Worm (Caenorhabditis elegans): ENCODE data around the gene nhr-119.
A peak's percentile ranks its signal among the peaks of the same experiment; 100 is the strongest.

Gene nhr-119

ce11 chrII:2762108-2762507 lies 38.3 kb downstream of the nhr-119 start, which contains the start of gene fbxb-106:
fbxb-106 (plus strand) TSS chrII:2762408.
- no peak for TF ChIP-seq pha-4 (tag; optimal IDR thresholded peaks at IDR 0.05)
- TF ChIP-seq ceh-43 (GFP tag; optimal IDR thresholded peaks at IDR 0.05) = no peak
- no peak for TF ChIP-seq ceh-83 (GFP tag; optimal IDR thresholded peaks at IDR 0.05)
- no peak for TF ChIP-seq nhr-12 (tag; optimal IDR thresholded peaks at IDR 0.05)
- TF ChIP-seq sem-2 (GFP tag; optimal IDR thresholded peaks at IDR 0.05) = no peak
- TF ChIP-seq snpc-4 (tag; optimal IDR thresholded peaks at IDR 0.05) = no peak

DNA sequence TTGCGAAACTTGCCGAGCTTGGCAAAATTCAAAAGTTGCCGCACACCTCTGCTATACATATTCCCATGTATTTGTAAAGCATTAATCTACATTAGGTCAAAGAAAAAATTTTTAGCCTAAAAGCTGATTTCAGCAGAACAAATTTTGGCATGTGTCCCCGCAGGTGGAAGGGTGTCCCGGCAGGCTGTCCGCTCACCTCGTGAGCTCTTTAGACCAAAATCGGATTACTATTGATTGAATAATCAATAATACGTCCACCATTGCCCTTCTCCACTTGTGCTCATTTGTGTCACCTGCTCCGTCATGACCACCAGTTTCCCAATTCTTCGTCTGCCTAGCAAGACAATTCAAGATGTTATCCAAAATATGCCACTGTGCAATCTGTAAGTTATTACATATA lies 41.9 kb downstream of the nhr-119 start, which contains the start of gene fbxb-107:
TSS of gene fbxb-107 (plus strand) at position 297 of the 400 bp plus-strand sequence.
- TF ChIP-seq mep-1 (tag; optimal IDR thresholded peaks at IDR 0.05) (no peak), ceh-39 (tag; optimal IDR thresholded peaks at IDR 0.05) (peak; percentile 99)

DNA sequence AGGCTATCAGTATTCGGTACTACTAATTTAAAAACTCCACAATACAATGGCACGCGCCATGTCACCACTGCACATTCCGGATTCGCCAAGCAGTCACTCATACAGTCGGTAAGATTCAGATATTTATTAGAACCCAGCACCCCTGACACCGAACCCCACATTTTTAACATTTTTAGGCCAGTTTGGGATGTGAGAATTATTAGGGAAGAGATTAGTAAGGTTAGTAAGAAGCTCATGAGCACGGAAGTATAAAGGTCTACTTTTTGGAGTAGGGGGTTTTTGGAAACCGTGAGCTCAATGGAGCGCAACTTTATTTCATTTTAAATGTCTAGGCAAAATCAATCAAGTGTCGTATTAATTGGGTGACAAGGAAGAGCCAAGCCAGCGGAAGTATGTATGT lies 42.4 kb downstream of the nhr-119 start, which contains the start of gene F29A7.8:
TSS of gene F29A7.8 (minus strand) at position 101 of the 400 bp plus-strand sequence.
- no peak for TF ChIP-seq nhr-28 (tag; optimal IDR thresholded peaks at IDR 0.05)
- no peak for TF ChIP-seq sem-2 (GFP tag; optimal IDR thresholded peaks at IDR 0.05)
- TF ChIP-seq drap-1 (GFP tag; optimal IDR thresholded peaks at IDR 0.05) = no peak
- TF ChIP-seq ces-1 (GFP tag; optimal IDR thresholded peaks at IDR 0.05) = no peak
- no peak for TF ChIP-seq ham-2 (GFP tag; optimal IDR thresholded peaks at IDR 0.05)
- TF ChIP-seq sptf-1 (tag; optimal IDR thresholded peaks at IDR 0.05) = no peak
- TF ChIP-seq lsy-2 (tag; optimal IDR thresholded peaks at IDR 0.05) = no peak
- no peak for TF ChIP-seq ceh-83 (GFP tag; optimal IDR thresholded peaks at IDR 0.05)
- no peak for TF ChIP-seq lin-32 (GFP tag; optimal IDR thresholded peaks at IDR 0.05)

- no peak for TF ChIP-seq unc-62 (GFP tag; optimal IDR thresholded peaks at IDR 0.05)
- no peak for TF ChIP-seq lin-13 (tag; optimal IDR thresholded peaks at IDR 0.05)
- TF ChIP-seq mab-5 (tag; optimal IDR thresholded peaks at IDR 0.05) = no peak
- no peak for TF ChIP-seq nhr-12 (tag; optimal IDR thresholded peaks at IDR 0.05)
- TF ChIP-seq flh-1 (GFP tag; optimal IDR thresholded peaks at IDR 0.05) = no peak
- TF ChIP-seq nhr-2 (tag; optimal IDR thresholded peaks at IDR 0.05) = no peak
- TF ChIP-seq ceh-39 (tag; optimal IDR thresholded peaks at IDR 0.05) = no peak
- TF ChIP-seq lsy-2 (tag; optimal IDR thresholded peaks at IDR 0.05) = no peak
- no peak for TF ChIP-seq unc-120 (tag; optimal IDR thresholded peaks at IDR 0.05; ENCODE audit: poor library complexity, severe bottlenecking)
- TF ChIP-seq nhr-76 (tag; optimal IDR thresholded peaks at IDR 0.05) = no peak
- TF ChIP-seq nhr-28 (tag; optimal IDR thresholded peaks at IDR 0.05) = no peak
Measured at ce11 chrII:2756351-2756750, 44.0 kb downstream of the nhr-119 start.

DNA sequence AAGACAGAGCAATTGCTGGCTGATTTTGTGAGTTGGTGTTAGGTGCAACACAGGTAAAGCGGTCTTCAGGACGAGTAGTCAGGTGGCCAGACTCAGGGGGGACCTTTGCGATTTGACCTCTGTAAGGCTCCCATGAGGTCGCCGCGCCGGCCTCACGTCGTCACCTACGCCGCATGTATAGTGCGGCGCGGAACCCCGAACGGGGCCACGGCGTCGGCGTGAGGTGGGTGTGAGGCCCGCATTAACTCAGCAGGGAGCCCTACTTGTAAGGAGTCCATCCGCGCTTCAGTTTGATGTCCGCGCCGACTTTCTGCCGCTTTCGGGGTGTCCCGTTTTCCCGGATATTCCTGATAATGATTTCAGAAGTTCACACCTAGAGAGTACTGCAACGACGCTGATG lies 45.8 kb downstream of the nhr-119 start:
- TF ChIP-seq unc-39 (tag; optimal IDR thresholded peaks at IDR 0.05) (no peak), nhr-2 (tag; optimal IDR thresholded peaks at IDR 0.05) (no peak), snpc-4 (tag; optimal IDR thresholded peaks at IDR 0.05) (no peak), unc-120 (tag; optimal IDR thresholded peaks at IDR 0.05; ENCODE audit: poor library complexity, severe bottlenecking) (no peak), drap-1 (GFP tag; optimal IDR thresholded peaks at IDR 0.05) (no peak), hlh-1 (tag; optimal IDR thresholded peaks at IDR 0.05) (no peak), ces-1 (GFP tag; optimal IDR thresholded peaks at IDR 0.05) (no peak), ceh-83 (GFP tag; optimal IDR thresholded peaks at IDR 0.05) (no peak), M03D4.4 (tag; optimal IDR thresholded peaks at IDR 0.05) (no peak), lin-13 (tag; optimal IDR thresholded peaks at IDR 0.05) (no peak)

DNA sequence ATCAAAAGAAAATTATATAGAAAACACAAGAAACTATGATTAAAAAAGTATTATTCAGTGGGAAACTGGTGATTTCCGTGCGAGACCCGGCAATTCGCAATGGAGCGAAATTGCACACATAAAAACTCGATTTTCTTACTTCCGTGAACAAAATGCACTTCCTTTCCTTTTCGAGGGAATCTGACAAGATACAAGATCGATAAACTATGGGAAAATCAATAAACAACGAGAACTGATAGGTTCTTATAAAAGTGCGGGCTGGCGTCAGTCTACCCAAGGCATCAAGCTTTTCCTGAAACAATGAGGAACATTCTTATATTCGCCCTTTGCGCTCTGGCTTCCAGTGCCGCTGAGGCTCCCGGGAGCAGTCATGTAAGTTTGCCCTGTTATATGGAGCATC lies 47.4 kb downstream of the nhr-119 start, which contains the start of gene F29A7.3:
TSS of gene F29A7.3 (plus strand) at position 301 of the 400 bp plus-strand sequence.
- TF ChIP-seq ceh-83 (GFP tag; optimal IDR thresholded peaks at IDR 0.05) (no peak), cnd-1 (tag; optimal IDR thresholded peaks at IDR 0.05) (no peak), ham-2 (GFP tag; optimal IDR thresholded peaks at IDR 0.05) (no peak), elt-1 (tag; optimal IDR thresholded peaks at IDR 0.05; ENCODE audit: borderline replicate concordance, insufficient read depth) (no peak), elt-3 (tag; optimal IDR thresholded peaks at IDR 0.05) (no peak), lin-32 (GFP tag; optimal IDR thresholded peaks at IDR 0.05) (no peak), ztf-11 (tag; optimal IDR thresholded peaks at IDR 0.05) (no peak), nhr-2 (tag; optimal IDR thresholded peaks at IDR 0.05) (no peak), flh-1 (GFP tag; optimal IDR thresholded peaks at IDR 0.05) (no peak), unc-120 (tag; optimal IDR thresholded peaks at IDR 0.05; ENCODE audit: poor library complexity, severe bottlenecking) (no peak), ces-1 (GFP tag; optimal IDR thresholded peaks at IDR 0.05) (no peak), nhr-12 (tag; optimal IDR thresholded peaks at IDR 0.05) (no peak), pha-4 (tag; optimal IDR thresholded peaks at IDR 0.05) (no peak), M03D4.4 (tag; optimal IDR thresholded peaks at IDR 0.05) (no peak), ceh-39 (tag; optimal IDR thresholded peaks at IDR 0.05) (no peak)

Data from whole organism, mixed stage, embryonic.